Worm (Caenorhabditis elegans): ENCODE measurements around the gene D2096.7.

ce11 chrIV:8385662-8386061 lies 8.2 kb upstream of the D2096.7 start:
- TF ChIP-seq pqm-1 (tag; optimal IDR thresholded peaks at IDR 0.05) (no peak), aly-2 (tag; optimal IDR thresholded peaks at IDR 0.05) (no peak), elt-1 (tag; optimal IDR thresholded peaks at IDR 0.05) (no peak), nfya-1 (tag; optimal IDR thresholded peaks at IDR 0.05; ENCODE audit: insufficient read depth) (no peak), ztf-11 (tag; optimal IDR thresholded peaks at IDR 0.05) (no peak), zag-1 (tag; optimal IDR thresholded peaks at IDR 0.05) (no peak), nhr-12 (tag; optimal IDR thresholded peaks at IDR 0.05) (no peak), nhr-28 (tag; optimal IDR thresholded peaks at IDR 0.05) (no peak), egl-27 (tag; optimal IDR thresholded peaks at IDR 0.05) (no peak)
